Fruit fly (Drosophila melanogaster) whole organism, embryonic: Measurements from ENCODE around the gene aos.
A peak's percentile ranks its signal among the peaks of the same experiment; 100 is the strongest.

ENCODE experiments used
- Asciz ChIP-seq: fragments of 200-800 bp; sonication (Bioruptor generic); optimal IDR thresholded peaks from 2 replicates; lab custom pipeline; 2017; ENCODE audit warnings: missing biosample characterization, mild to moderate bottlenecking, missing genetic modification characterization, missing genetic modification reagents
- Awh ChIP-seq: fragments of 200-800 bp; sonication (Bioruptor generic); IDR thresholded peaks from 2 replicates; pipeline ENCODE4, ENCODE4 v1.3.6; 2022; ENCODE audit warnings: missing biosample characterization, missing genetic modification characterization
- B-H2 ChIP-seq: fragments of 200-800 bp; sonication (Bioruptor generic); optimal IDR thresholded peaks from 2 replicates; lab custom pipeline; 2018; ENCODE audit warnings: missing biosample characterization, mild to moderate bottlenecking, missing genetic modification characterization
- BEAF-32 ChIP-seq: fragments of 200-800 bp; sonication (Bioruptor generic); optimal IDR thresholded peaks from 3 replicates; lab custom pipeline; 2017; ENCODE audit warnings: missing biosample characterization, missing genetic modification characterization, mild to moderate bottlenecking, moderate library complexity, missing genetic modification reagents
- CG11695 ChIP-seq: fragments of 200-800 bp; sonication (Bioruptor generic); IDR thresholded peaks from 3 replicates; pipeline ENCODE4 v1.3.6; 2022; ENCODE audit warnings: missing biosample characterization, missing genetic modification characterization
- CG12391 ChIP-seq: fragments of 200-800 bp; sonication (Bioruptor generic); optimal IDR thresholded peaks from 3 replicates; lab custom pipeline; 2018; ENCODE audit warnings: missing biosample characterization, mild to moderate bottlenecking, missing genetic modification characterization, moderate library complexity
- CG14860 ChIP-seq: fragments of 200-800 bp; sonication (Bioruptor generic); IDR thresholded peaks from 3 replicates; pipeline ENCODE4 v1.3.6; 2022; ENCODE audit warnings: missing biosample characterization, missing genetic modification characterization; ENCODE audit not compliant: partially characterized antibody
- CG15479 ChIP-seq: fragments of 200-800 bp; sonication (Bioruptor generic); optimal IDR thresholded peaks from 3 replicates; lab custom pipeline; 2019; ENCODE audit warnings: missing biosample characterization, mild to moderate bottlenecking, missing genetic modification characterization, moderate library complexity
- CG32772 ChIP-seq: fragments of 200-800 bp; sonication (Bioruptor generic); IDR thresholded peaks from 2 replicates; pipeline ENCODE4 v1.3.6; 2022; ENCODE audit warnings: missing biosample characterization, missing genetic modification characterization
- CG34224 ChIP-seq: fragments of 200-800 bp; sonication (Bioruptor generic); IDR thresholded peaks from 3 replicates; pipeline ENCODE4 v1.3.6; 2022; ENCODE audit warnings: missing biosample characterization, missing genetic modification characterization; ENCODE audit not compliant: partially characterized antibody
- CG34422 ChIP-seq: fragments of 200-800 bp; sonication (Bioruptor generic); IDR thresholded peaks from 3 replicates; pipeline ENCODE4 v1.3.6; 2022; ENCODE audit warnings: missing biosample characterization, missing genetic modification characterization
- CG4360 ChIP-seq: fragments of 200-800 bp; sonication (Bioruptor generic); IDR thresholded peaks from 2 replicates; pipeline ENCODE4 v1.3.6; 2022; ENCODE audit warnings: missing biosample characterization, missing genetic modification characterization
- CG4820 ChIP-seq: fragments of 200-800 bp; sonication (Bioruptor generic); optimal IDR thresholded peaks from 3 replicates; lab custom pipeline; 2016; ENCODE audit warnings: missing biosample characterization, missing genetic modification characterization
- CG6175 ChIP-seq: fragments of 200-800 bp; sonication (Bioruptor generic); IDR thresholded peaks from 3 replicates; pipeline ENCODE4 v1.3.6; 2022; ENCODE audit warnings: missing biosample characterization, missing genetic modification characterization
- CG9727 ChIP-seq: fragments of 200-800 bp; sonication (Bioruptor generic); optimal IDR thresholded peaks from 3 replicates; lab custom pipeline; 2017; ENCODE audit warnings: missing biosample characterization, mild to moderate bottlenecking, missing genetic modification characterization
- D19B ChIP-seq: fragments of 200-800 bp; sonication (Bioruptor generic); optimal IDR thresholded peaks from 2 replicates; lab custom pipeline; 2017; ENCODE audit warnings: missing biosample characterization, mild to moderate bottlenecking, missing genetic modification characterization
- Dbx ChIP-seq: fragments of 200-800 bp; sonication (Bioruptor generic); IDR thresholded peaks from 3 replicates; pipeline ENCODE4 v1.3.6; 2022; ENCODE audit warnings: missing biosample characterization, missing genetic modification characterization
- Hr39 ChIP-seq: fragments of >200 bp; optimal IDR thresholded peaks from 2 replicates; lab custom pipeline; 2017
- Hr78 ChIP-seq, 2 experiments: fragments of 200-800 bp in 1 of 2; fragments of >200 bp in 1 of 2; sonication (Bioruptor generic) in 1 of 2; optimal IDR thresholded peaks; 2 replicates each; lab custom pipeline; 2017 to 2019; ENCODE audit warnings: missing biosample characterization in 2 of 2, missing genetic modification characterization in 2 of 2, mild to moderate bottlenecking in 1 of 2, moderate library complexity in 1 of 2
- Lpt ChIP-seq: fragments of >200 bp; optimal IDR thresholded peaks from 2 replicates; lab custom pipeline; 2018; ENCODE audit warnings: missing biosample characterization, missing genetic modification characterization
- Med ChIP-seq: fragments of 200-800 bp; sonication (Bioruptor generic); peaks from one replicate; lab custom pipeline; 2016; ENCODE audit warnings: missing biosample characterization, missing genetic modification characterization, mild to moderate bottlenecking, inconsistent platforms, moderate library complexity
- Mes4 ChIP-seq: fragments of 200-800 bp; sonication (Bioruptor generic); optimal IDR thresholded peaks from 2 replicates; lab custom pipeline; 2016; ENCODE audit warnings: missing biosample characterization, missing genetic modification characterization
- Neu2 ChIP-seq: fragments of 200-800 bp; sonication (Bioruptor generic); optimal IDR thresholded peaks from 3 replicates; lab custom pipeline; 2016; ENCODE audit warnings: missing biosample characterization, missing genetic modification characterization, borderline replicate concordance
- Ssrp ChIP-seq: fragments of 200-800 bp; sonication (Bioruptor generic); optimal IDR thresholded peaks from 2 replicates; lab custom pipeline; 2018; ENCODE audit warnings: missing biosample characterization, mild to moderate bottlenecking, missing genetic modification characterization, moderate library complexity
- abd-A ChIP-seq: fragments of 200-800 bp; sonication (Bioruptor generic); optimal IDR thresholded peaks from 3 replicates; lab custom pipeline; 2019; ENCODE audit warnings: missing biosample characterization, mild to moderate bottlenecking, missing genetic modification characterization, moderate library complexity
- az2 ChIP-seq: fragments of 200-800 bp; sonication (Bioruptor generic); optimal IDR thresholded peaks from 3 replicates; lab custom pipeline; 2016; ENCODE audit warnings: missing biosample characterization, missing genetic modification characterization
- chinmo ChIP-seq: fragments of 200-800 bp; sonication (Bioruptor generic); IDR thresholded peaks from 4 replicates; pipeline ENCODE4 v1.3.6; 2022; ENCODE audit warnings: missing biosample characterization, missing genetic modification characterization; ENCODE audit not compliant: partially characterized antibody
- chn ChIP-seq: fragments of 200-800 bp; sonication (Bioruptor generic); optimal IDR thresholded peaks from 2 replicates; lab custom pipeline; 2016; ENCODE audit warnings: missing biosample characterization, missing genetic modification characterization
- dimm ChIP-seq: fragments of 200-800 bp; sonication (Bioruptor generic); IDR thresholded peaks from 2 replicates; pipeline ENCODE4 v1.3.6; 2022; ENCODE audit warnings: missing biosample characterization, missing genetic modification characterization
- fd64A ChIP-seq: fragments of 200-800 bp; sonication (Bioruptor generic); optimal IDR thresholded peaks from 3 replicates; lab custom pipeline; 2018; ENCODE audit warnings: missing biosample characterization, mild to moderate bottlenecking, missing genetic modification characterization
- hkb ChIP-seq, 2 experiments: fragments of 200-800 bp in 1 of 2; fragments of >200 bp in 1 of 2; sonication (Bioruptor generic) in 1 of 2; IDR thresholded peaks in 1 of 2; optimal IDR thresholded peaks in 1 of 2; 2 replicates each; pipeline versions ENCODE4 v1.3.6 to Lab custom; 2017 to 2022; ENCODE audit warnings: missing biosample characterization in 1 of 2, missing genetic modification characterization in 1 of 2
- kah ChIP-seq: fragments of 200-800 bp; sonication (Bioruptor generic); optimal IDR thresholded peaks from 2 replicates; lab custom pipeline; 2018; ENCODE audit warnings: missing biosample characterization, mild to moderate bottlenecking, missing genetic modification characterization
- knrl ChIP-seq: fragments of 200-800 bp; sonication (Bioruptor generic); IDR thresholded peaks from 3 replicates; pipeline ENCODE4 v1.3.6; 2022; ENCODE audit warnings: missing biosample characterization, missing genetic modification characterization; ENCODE audit not compliant: partially characterized antibody
- lbe ChIP-seq: fragments of 200-800 bp; sonication (Bioruptor generic); optimal IDR thresholded peaks from 2 replicates; lab custom pipeline; 2016; ENCODE audit warnings: missing biosample characterization, mild to moderate bottlenecking, missing genetic modification characterization
- mam ChIP-seq: fragments of 200-800 bp; sonication (Bioruptor generic); optimal IDR thresholded peaks from 3 replicates; lab custom pipeline; 2016; ENCODE audit warnings: missing biosample characterization, missing genetic modification characterization
- nom ChIP-seq: fragments of 200-800 bp; sonication (Bioruptor generic); optimal IDR thresholded peaks from 2 replicates; lab custom pipeline; 2017; ENCODE audit warnings: missing biosample characterization, missing genetic modification characterization, mild to moderate bottlenecking, moderate library complexity, missing genetic modification reagents
- peb ChIP-seq: fragments of 200-800 bp; sonication (Bioruptor generic); IDR thresholded peaks from 2 replicates; pipeline ENCODE4 v1.3.6; 2022; ENCODE audit warnings: missing biosample characterization, missing genetic modification characterization
- sd ChIP-seq: fragments of 200-800 bp; sonication (Bioruptor generic); optimal IDR thresholded peaks from 3 replicates; lab custom pipeline; 2018; ENCODE audit warnings: missing biosample characterization, mild to moderate bottlenecking, missing genetic modification characterization, moderate library complexity
- sens ChIP-seq: fragments of 200-800 bp; sonication (Bioruptor generic); peaks from one replicate; lab custom pipeline; 2016; ENCODE audit warnings: missing biosample characterization, missing genetic modification characterization
- sima ChIP-seq: fragments of 200-800 bp; sonication (Bioruptor generic); optimal IDR thresholded peaks from 2 replicates; lab custom pipeline; 2016; ENCODE audit warnings: missing biosample characterization, missing genetic modification characterization
- sna ChIP-seq: fragments of 200-800 bp; sonication (Bioruptor generic); IDR thresholded peaks from 2 replicates; pipeline ENCODE4 v1.3.6; 2022; ENCODE audit warnings: missing biosample characterization, missing genetic modification characterization; ENCODE audit not compliant: partially characterized antibody
- so ChIP-seq: fragments of 200-800 bp; sonication (Bioruptor generic); IDR thresholded peaks from 3 replicates; pipeline ENCODE4 v1.3.6; 2022; ENCODE audit warnings: missing biosample characterization, missing genetic modification characterization
- sqz ChIP-seq: fragments of 200-800 bp; sonication (Bioruptor generic); optimal IDR thresholded peaks from 3 replicates; lab custom pipeline; 2018; ENCODE audit warnings: missing biosample characterization, mild to moderate bottlenecking, missing genetic modification characterization
- vvl ChIP-seq: fragments of 200-800 bp; sonication (Bioruptor generic); IDR thresholded peaks from 2 replicates; pipeline ENCODE4 v1.3.6; 2022; ENCODE audit warnings: missing biosample characterization, missing genetic modification characterization
- zfh1 ChIP-seq: fragments of 200-800 bp; sonication (Bioruptor generic); IDR thresholded peaks from 3 replicates; pipeline ENCODE4 v1.3.6; 2022; ENCODE audit warnings: missing biosample characterization, missing genetic modification characterization

aos gene

dm6 chr3L:16480408-16481193, 2.8 kb downstream of the aos start (continued):
- TF ChIP-seq fd64A (peak; percentile 97), BEAF-32 (peak; percentile 7), CG14860 (GFP tag; lab: Robert Waterston, UW) (no peak), chn (GFP tag; lab: Kevin White, UChicago) (peak; percentile 98), Asciz (GFP tag; lab: Kevin White, UChicago) (peak; percentile 95), Hr78 (GFP tag; optimal IDR thresholded peaks at IDR 0.05; lab: Kevin White, UChicago) (peak in 1 of 2 experiments; percentile 88), CG9727 (GFP tag; lab: Kevin White, UChicago) (peak; percentile 96), CG11695 (peak; percentile 95), CG15479 (GFP tag; lab: Kevin White, UChicago) (no peak)

- TF ChIP-seq chinmo (GFP tag; lab: Robert Waterston, UW) (peak; percentile 87; the same call in 1 of the 4 replicates), vvl (GFP tag; lab: Robert Waterston, UW) (peak; percentile 65), CG34422 (GFP tag; lab: Robert Waterston, UW) (0 out of 3 replicates have a peak, but pooled peaks have one; percentile 11), Hr39 (lab: Kevin White, UChicago) (no peak), sd (tag; lab: Kevin White, UChicago) (peak; percentile 88), CG6175 (GFP tag; lab: Robert Waterston, UW) (no peak), az2 (GFP tag; lab: Kevin White, UChicago) (no peak), so (GFP tag; lab: Robert Waterston, UW) (0 out of 3 replicates have a peak, but pooled peaks have one; percentile 27), Lpt (GFP tag; lab: Kevin White, UChicago) (no peak), CG4360 (GFP tag; lab: Robert Waterston, UW) (0 out of 2 replicates have a peak, but pooled peaks have one; percentile 31), Neu2 (GFP tag; lab: Kevin White, UChicago) (no peak), CG12391 (tag; lab: Kevin White, UChicago) (no peak), knrl (GFP tag; lab: Robert Waterston, UW) (no peak), sqz (GFP tag; lab: Kevin White, UChicago) (peak; percentile 56), sna (GFP tag; lab: Robert Waterston, UW) (no peak), abd-A (peak; percentile 9), peb (GFP tag; lab: Robert Waterston, UW) (no peak), BEAF-32 (no peak), D19B (GFP tag; lab: Kevin White, UChicago) (peak; percentile 48), CG34224 (GFP tag; lab: Robert Waterston, UW) (no peak), kah (GFP tag; lab: Kevin White, UChicago) (no peak), Dbx (GFP tag; lab: Robert Waterston, UW) (no peak), Med (peak; percentile 14), Mes4 (GFP tag; lab: Kevin White, UChicago) (no peak)
These were observed 4.7 kb downstream of the aos start for dm6 chr3L:16478608-16479203.

dm6 chr3L:16477730-16478129, 5.7 kb downstream of the aos start:
- TF ChIP-seq dimm (no peak), lbe (GFP tag; lab: Kevin White, UChicago) (no peak), Ssrp (tag; lab: Kevin White, UChicago) (no peak), CG4820 (GFP tag; lab: Kevin White, UChicago) (no peak), sens (GFP tag; lab: Kevin White, UChicago) (peak; percentile 63), hkb (optimal IDR thresholded peaks at IDR 0.05; lab: Kevin White, UChicago) (no peak), hkb (GFP tag; IDR thresholded peaks at IDR 0.05; lab: Robert Waterston, UW) (peak; percentile 39; the same call in 1 of the 2 replicates), CG32772 (GFP tag; lab: Robert Waterston, UW) (no peak), nom (GFP tag; lab: Kevin White, UChicago) (peak; percentile 9), mam (GFP tag; lab: Kevin White, UChicago) (no peak), zfh1 (0 out of 3 replicates have a peak, but pooled peaks have one; percentile 26), B-H2 (no peak), sima (GFP tag; lab: Kevin White, UChicago) (no peak), Awh (GFP tag; lab: Robert Waterston, UW) (no peak), chinmo (GFP tag; lab: Robert Waterston, UW) (0 out of 4 replicates have a peak, but pooled peaks have one; percentile 20)
